Fruit fly (Drosophila melanogaster): ENCODE measurements around the gene Gyc89Db.
A peak's percentile ranks its signal among the peaks of the same experiment; 100 is the strongest.

The Gyc89Db gene

DNA sequence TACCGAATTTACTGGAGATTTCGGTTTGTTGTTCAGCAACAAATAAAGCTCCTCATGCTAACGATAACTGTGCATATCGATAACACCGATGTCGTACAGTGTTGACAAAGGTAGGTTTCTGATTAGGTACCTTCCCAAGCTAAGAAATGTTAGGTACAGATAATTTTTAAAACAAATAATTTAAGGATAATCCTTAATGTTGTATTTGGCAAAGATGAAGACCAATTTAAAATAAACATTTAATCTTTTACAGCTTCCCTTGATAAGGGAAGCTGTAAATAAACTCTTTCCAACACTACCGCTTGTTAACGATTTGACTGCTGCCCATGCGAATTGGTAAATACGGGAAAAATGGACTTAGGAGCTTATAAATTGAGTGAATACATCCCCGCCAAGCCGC is 34.0 kb upstream of the Gyc89Db start, which contains the start of the genes Ttc1 and CG14882 (continued):
- TF ChIP-seq sc (optimal IDR thresholded peaks at IDR 0.05) (no peak), sc (GFP tag; optimal IDR thresholded peaks at IDR 0.05) (peak; percentile 61), C15 (GFP tag; IDR thresholded peaks at IDR 0.05) (no peak; the same call in 2 of the 3 replicates), insv (GFP tag; optimal IDR thresholded peaks at IDR 0.05) (peak in 1 of 2 experiments; percentile 28), Camta (GFP tag; optimal IDR thresholded peaks at IDR 0.05) (peak; percentile 79), Hr3 (GFP tag; optimal IDR thresholded peaks at IDR 0.05) (peak; percentile 86), rib (GFP tag; IDR thresholded peaks at IDR 0.05) (peak; percentile 80), lov (optimal IDR thresholded peaks at IDR 0.05) (no peak), lov (GFP tag; IDR thresholded peaks at IDR 0.05) (no peak), Atf3 (GFP tag; optimal IDR thresholded peaks at IDR 0.05) (peak; percentile 53), gro (GFP tag; optimal IDR thresholded peaks at IDR 0.05) (peak; percentile 91), CG12299 (tag; optimal IDR thresholded peaks at IDR 0.05) (peak; percentile 84), lmd (GFP tag; IDR thresholded peaks at IDR 0.05) (peak; percentile 80), Ssrp (tag; optimal IDR thresholded peaks at IDR 0.05) (peak; percentile 75), CG9609 (GFP tag; optimal IDR thresholded peaks at IDR 0.05) (peak; percentile 80), Blimp-1 (GFP tag; optimal IDR thresholded peaks at IDR 0.05) (peak; percentile 64), Fer3 (tag; optimal IDR thresholded peaks at IDR 0.05) (peak; percentile 76), CG4328 (GFP tag; optimal IDR thresholded peaks at IDR 0.05) (peak; percentile 38), CG10321 (GFP tag; IDR thresholded peaks at IDR 0.05) (peak; percentile 73), B-H2 (GFP tag; optimal IDR thresholded peaks at IDR 0.05) (peak; percentile 62), usp (GFP tag; optimal IDR thresholded peaks at IDR 0.05) (no peak), Myb (GFP tag; optimal IDR thresholded peaks at IDR 0.05) (peak; percentile 73), gsb-n (tag; optimal IDR thresholded peaks at IDR 0.05) (peak; percentile 74), her (GFP tag; optimal IDR thresholded peaks at IDR 0.05) (peak; percentile 84), ase (GFP tag; IDR thresholded peaks at IDR 0.05) (peak; percentile 87), CG11247 (GFP tag; IDR thresholded peaks at IDR 0.05) (peak; percentile 89), CG12942 (GFP tag; optimal IDR thresholded peaks at IDR 0.05) (peak; percentile 81), gcm (GFP tag; optimal IDR thresholded peaks at IDR 0.05) (peak; percentile 76), CG9817 (tag; optimal IDR thresholded peaks at IDR 0.05) (peak; percentile 80), Deaf1 (tag; optimal IDR thresholded peaks at IDR 0.05) (no peak), CG32772 (GFP tag; IDR thresholded peaks at IDR 0.05) (peak; percentile 72), crc (GFP tag; optimal IDR thresholded peaks at IDR 0.05) (peak; percentile 61), CG16813 (GFP tag; IDR thresholded peaks at IDR 0.05; ENCODE audit: partially characterized antibody) (peak; percentile 43; the same call in 2 of the 3 replicates), dm (GFP tag; optimal IDR thresholded peaks at IDR 0.05) (peak; percentile 67), CG15696 (tag; optimal IDR thresholded peaks at IDR 0.05) (peak; percentile 48), seq (GFP tag; IDR thresholded peaks at IDR 0.05) (peak; percentile 91), sens-2 (GFP tag; IDR thresholded peaks at IDR 0.05) (peak; percentile 72; the same call in 1 of the 2 replicates), D19A (tag; optimal IDR thresholded peaks at IDR 0.05) (no peak), CG9437 (GFP tag; optimal IDR thresholded peaks at IDR 0.05) (peak; percentile 74), CG31441 (GFP tag; IDR thresholded peaks at IDR 0.05) (peak; percentile 79), Bdp1 (GFP tag; optimal IDR thresholded peaks at IDR 0.05) (peak; percentile 73), CG34376 (GFP tag; optimal IDR thresholded peaks at IDR 0.05) (peak; percentile 70), Opbp (GFP tag; IDR thresholded peaks at IDR 0.05; ENCODE audit: partially characterized antibody) (peak; percentile 42; the same call in 1 of the 3 replicates), cwo (GFP tag; optimal IDR thresholded peaks at IDR 0.05) (peak; percentile 68), CG4424 (GFP tag; optimal IDR thresholded peaks at IDR 0.05) (peak; percentile 78), CG6175 (GFP tag; IDR thresholded peaks at IDR 0.05) (peak; percentile 67; the same call in 1 of the 3 replicates), h (optimal IDR thresholded peaks at IDR 0.05) (no peak), CG7987 (GFP tag; optimal IDR thresholded peaks at IDR 0.05) (peak; percentile 24), bab2 (GFP tag; optimal IDR thresholded peaks at IDR 0.05) (peak; percentile 90), wor (GFP tag; IDR thresholded peaks at IDR 0.05) (peak; percentile 84), Dip3 (GFP tag; optimal IDR thresholded peaks at IDR 0.05) (peak; percentile 90), CG13287 (GFP tag; IDR thresholded peaks at IDR 0.05; ENCODE audit: partially characterized antibody) (peak; percentile 71)

Data from whole organism, embryonic.